Worm (Caenorhabditis elegans) whole organism, L4 larva: ENCODE measurements around the gene C17H12.10.
A peak's percentile ranks its signal among the peaks of the same experiment; 100 is the strongest.

Experiments
- D1046.2 ChIP-seq: fragments of 200-800 bp; sonication (Bioruptor generic); IDR thresholded peaks from 2 replicates; pipeline ENCODE4 v1.3.6; 2022; ENCODE audit warnings: missing genetic modification characterization, missing compliant biosample characterization
- F10B5.3 ChIP-seq: sonication (generic microtip); optimal IDR thresholded peaks from 2 replicates; lab custom pipeline; 2016; ENCODE audit warnings: mild to moderate bottlenecking, missing genetic modification characterization, missing compliant biosample characterization
- F37D6.2 ChIP-seq: sonication (generic microtip); optimal IDR thresholded peaks from 2 replicates; lab custom pipeline; 2016; ENCODE audit warnings: mild to moderate bottlenecking, missing genetic modification characterization, missing compliant biosample characterization
- F44E2.7 ChIP-seq: fragments of 200-800 bp; sonication (Bioruptor generic); IDR thresholded peaks from 2 replicates; pipeline ENCODE4 v2.1.2; 2022; ENCODE audit warnings: missing genetic modification characterization, missing compliant biosample characterization
- T26A8.4 ChIP-seq: fragments of 200-800 bp; sonication (Bioruptor generic); IDR thresholded peaks from 2 replicates; pipeline ENCODE4 v1.3.6; 2022; ENCODE audit warnings: missing genetic modification characterization, missing compliant biosample characterization
- Y48G9A.11 ChIP-seq: fragments of 200-800 bp; sonication (Bioruptor generic); IDR thresholded peaks from 2 replicates; pipeline ENCODE4 v1.3.6; 2022; ENCODE audit warnings: missing genetic modification reagents, missing genetic modification characterization, missing compliant biosample characterization
- Y5F2A.4 ChIP-seq: fragments of 200-800 bp; sonication (Bioruptor generic); optimal IDR thresholded peaks from 2 replicates; lab custom pipeline; 2018; ENCODE audit warnings: mild to moderate bottlenecking, missing genetic modification characterization, missing compliant biosample characterization
- Y75B8A.6 ChIP-seq: fragments of 200-800 bp; sonication (Bioruptor generic); IDR thresholded peaks from 2 replicates; pipeline ENCODE4 v1.3.6; 2022; ENCODE audit warnings: missing genetic modification reagents, missing genetic modification characterization, missing compliant biosample characterization
- ZK546.5 ChIP-seq, 2 experiments: sonication (generic microtip); optimal IDR thresholded peaks; 2 replicates each; lab custom pipeline; 2017; ENCODE audit warnings: missing biosample characterization in 2 of 2, missing genetic modification characterization in 2 of 2
- aha-1 ChIP-seq: fragments of 150-350 bp; peaks from one replicate; lab custom pipeline; 2014; ENCODE audit warnings: missing biosample characterization, missing genetic modification characterization
- ama-1 ChIP-seq: fragments of 150-350 bp; optimal IDR thresholded peaks from 2 replicates; lab custom pipeline; 2014; ENCODE audit warnings: inconsistent platforms, mixed read lengths
- arid-1 ChIP-seq: fragments of 200-800 bp; sonication (Bioruptor generic); conservative IDR thresholded peaks from 2 replicates; pipeline ENCODE4 v1.3.6; 2022; ENCODE audit warnings: missing genetic modification reagents, missing genetic modification characterization, missing compliant biosample characterization
- ceh-20 ChIP-seq: fragments of 200-800 bp; sonication (Bioruptor generic); IDR thresholded peaks from 2 replicates; pipeline ENCODE4 v1.3.6; 2022; ENCODE audit warnings: missing genetic modification reagents, missing genetic modification characterization, missing compliant biosample characterization
- ceh-62 ChIP-seq: sonication (generic microtip); optimal IDR thresholded peaks from 2 replicates; lab custom pipeline; 2017; ENCODE audit warnings: missing biosample characterization, missing genetic modification characterization
- ceh-82 ChIP-seq: sonication (generic microtip); optimal IDR thresholded peaks from 2 replicates; lab custom pipeline; 2017; ENCODE audit warnings: missing biosample characterization, missing genetic modification characterization
- cey-2 ChIP-seq: sonication (generic microtip); optimal IDR thresholded peaks from 3 replicates; lab custom pipeline; 2017; ENCODE audit warnings: missing genetic modification characterization, mild to moderate bottlenecking, missing compliant biosample characterization, antibody characterized with exemption, borderline replicate concordance; ENCODE audit not compliant: insufficient read depth
- ctbp-1 ChIP-seq: fragments of 200-800 bp; sonication (Bioruptor generic); IDR thresholded peaks from 2 replicates; pipeline ENCODE4 v1.3.6; 2022; ENCODE audit warnings: missing genetic modification reagents, missing genetic modification characterization, missing compliant biosample characterization
- daf-16 ChIP-seq, 3 experiments: sonication (generic microtip); optimal IDR thresholded peaks; 2 replicates each; lab custom pipeline; 2016 to 2017; ENCODE audit warnings: missing genetic modification characterization in 3 of 3, missing genetic modification reagents in 3 of 3, mild to moderate bottlenecking in 2 of 3, missing compliant biosample characterization in 2 of 3, missing biosample characterization in 1 of 3, moderate library complexity in 1 of 3
- dmd-6 ChIP-seq: fragments of 200-800 bp; sonication (Bioruptor generic); IDR thresholded peaks from 2 replicates; pipeline ENCODE4 v1.3.6; 2022; ENCODE audit warnings: missing genetic modification reagents, missing genetic modification characterization, missing compliant biosample characterization
- dve-1 ChIP-seq: sonication (generic microtip); optimal IDR thresholded peaks from 2 replicates; lab custom pipeline; 2017; ENCODE audit warnings: antibody characterized with exemption, mild to moderate bottlenecking, missing genetic modification characterization, missing compliant biosample characterization; ENCODE audit not compliant: insufficient read depth
- egl-43 ChIP-seq: fragments of 200-800 bp; sonication (Bioruptor generic); IDR thresholded peaks from 2 replicates; pipeline ENCODE4 v1.3.6; 2022; ENCODE audit warnings: missing genetic modification reagents, missing genetic modification characterization, missing compliant biosample characterization
- hif-1 ChIP-seq, 2 experiments: sonication (generic microtip); optimal IDR thresholded peaks; 2 replicates each; lab custom pipeline; 2016 to 2017; ENCODE audit warnings: missing compliant biosample characterization in 2 of 2, missing genetic modification characterization in 2 of 2, missing genetic modification reagents in 2 of 2, missing genotype in 2 of 2, mild to moderate bottlenecking in 1 of 2
- hlh-11 ChIP-seq: fragments of 200-800 bp; sonication (Bioruptor generic); optimal IDR thresholded peaks from 2 replicates; lab custom pipeline; 2018; ENCODE audit warnings: mild to moderate bottlenecking, missing genetic modification characterization, missing compliant biosample characterization
- hlh-30 ChIP-seq: sonication (generic microtip); optimal IDR thresholded peaks from 2 replicates; lab custom pipeline; 2017; ENCODE audit warnings: antibody characterized with exemption, mild to moderate bottlenecking, missing genetic modification characterization, missing compliant biosample characterization; ENCODE audit not compliant: insufficient read depth
- lin-1 ChIP-seq: fragments of 200-800 bp; sonication (Bioruptor generic); IDR thresholded peaks from 2 replicates; pipeline ENCODE4 v1.3.6; 2022; ENCODE audit warnings: missing genetic modification reagents, missing genetic modification characterization, missing compliant biosample characterization
- lin-13 ChIP-seq: fragments of 150-350 bp; optimal IDR thresholded peaks from 2 replicates; lab custom pipeline; 2014; ENCODE audit warnings: missing biosample characterization, missing genetic modification reagents, missing genetic modification characterization
- lin-38 ChIP-seq: fragments of 200-800 bp; sonication (Bioruptor generic); IDR thresholded peaks from 2 replicates; pipeline ENCODE4 v1.3.6; 2022; ENCODE audit warnings: missing genetic modification reagents, missing genetic modification characterization, missing compliant biosample characterization
- lir-3 ChIP-seq: sonication (generic microtip); optimal IDR thresholded peaks from 2 replicates; lab custom pipeline; 2016; ENCODE audit warnings: mild to moderate bottlenecking, missing genetic modification characterization, missing compliant biosample characterization
- lsy-2 ChIP-seq, 2 experiments: fragments of 150-350 bp in 1 of 2; sonication (generic microtip) in 1 of 2; optimal IDR thresholded peaks; 2 replicates each; lab custom pipeline; 2014 to 2017; ENCODE audit warnings: missing biosample characterization in 2 of 2, missing genetic modification characterization in 2 of 2
- mdl-1 ChIP-seq, 2 experiments: fragments of 150-350 bp in 1 of 2; sonication (generic microtip) in 1 of 2; optimal IDR thresholded peaks; 2 replicates each; lab custom pipeline; 2014 to 2017; ENCODE audit warnings: missing biosample characterization in 2 of 2, missing genetic modification characterization in 2 of 2
- mep-1 ChIP-seq: fragments of 150-350 bp; sonication (generic microtip); optimal IDR thresholded peaks from 3 replicates; lab custom pipeline; 2014; ENCODE audit warnings: missing biosample characterization, missing genetic modification characterization
- mes-2 ChIP-seq: sonication (generic microtip); optimal IDR thresholded peaks from 2 replicates; lab custom pipeline; 2016; ENCODE audit warnings: missing genotype, mild to moderate bottlenecking, missing genetic modification characterization, missing compliant biosample characterization; ENCODE audit not compliant: poor library complexity, severe bottlenecking
- mxl-3 ChIP-seq: fragments of 200-800 bp; sonication (Bioruptor generic); optimal IDR thresholded peaks from 2 replicates; lab custom pipeline; 2018; ENCODE audit warnings: mild to moderate bottlenecking, missing genetic modification characterization, missing compliant biosample characterization
- nhr-10 ChIP-seq: fragments of 150-350 bp; optimal IDR thresholded peaks from 2 replicates; lab custom pipeline; 2014; ENCODE audit warnings: missing biosample characterization, missing genetic modification characterization
- nhr-102 ChIP-seq: sonication (generic microtip); optimal IDR thresholded peaks from 2 replicates; lab custom pipeline; 2016; ENCODE audit warnings: mild to moderate bottlenecking, missing genetic modification characterization, moderate library complexity, missing compliant biosample characterization
- nhr-237 ChIP-seq: sonication (generic microtip); optimal IDR thresholded peaks from 2 replicates; lab custom pipeline; 2017; ENCODE audit warnings: missing biosample characterization, missing genetic modification characterization
- nhr-25 ChIP-seq: sonication (generic microtip); optimal IDR thresholded peaks from 2 replicates; lab custom pipeline; 2017; ENCODE audit warnings: missing genetic modification characterization, mild to moderate bottlenecking, missing compliant biosample characterization, antibody characterized with exemption, moderate library complexity, borderline replicate concordance; ENCODE audit not compliant: insufficient read depth
- nhr-28 ChIP-seq: fragments of 150-350 bp; optimal IDR thresholded peaks from 2 replicates; lab custom pipeline; 2014; ENCODE audit warnings: missing biosample characterization, missing genetic modification characterization
- nhr-42 ChIP-seq: fragments of 200-800 bp; sonication (Bioruptor generic); IDR thresholded peaks from 2 replicates; pipeline ENCODE4 v1.3.6; 2022; ENCODE audit warnings: missing genetic modification characterization, missing compliant biosample characterization
- nhr-6 ChIP-seq: fragments of 150-350 bp; optimal IDR thresholded peaks from 2 replicates; lab custom pipeline; 2014; ENCODE audit warnings: missing biosample characterization, missing genetic modification characterization
- pha-4 ChIP-seq, 2 experiments: fragments of 150-350 bp in 1 of 2; fragments of 200-800 bp in 1 of 2; sonication (Bioruptor generic) in 1 of 2; IDR thresholded peaks in 1 of 2; optimal IDR thresholded peaks in 1 of 2; 2 replicates each; pipeline versions ENCODE4 v1.3.6 to Lab custom; 2014 to 2022; ENCODE audit warnings: missing genetic modification characterization in 2 of 2, missing genetic modification reagents in 2 of 2, missing biosample characterization in 1 of 2, missing compliant biosample characterization in 1 of 2
- pqm-1 ChIP-seq: sonication (generic microtip); optimal IDR thresholded peaks from 2 replicates; lab custom pipeline; 2017; ENCODE audit warnings: missing biosample characterization, missing genetic modification characterization
- rbr-2 ChIP-seq: sonication (generic microtip); optimal IDR thresholded peaks from 2 replicates; lab custom pipeline; 2016; ENCODE audit warnings: missing genotype, missing genetic modification characterization, missing compliant biosample characterization
- saeg-2 ChIP-seq: fragments of 200-800 bp; sonication (Bioruptor generic); IDR thresholded peaks from 2 replicates; pipeline ENCODE4 v1.3.6; 2022; ENCODE audit warnings: missing genetic modification reagents, missing genetic modification characterization, missing compliant biosample characterization
- set-16 ChIP-seq: fragments of 200-800 bp; sonication (Bioruptor generic); IDR thresholded peaks from 2 replicates; pipeline ENCODE4 v1.3.6; 2022; ENCODE audit warnings: missing genetic modification reagents, missing genetic modification characterization, missing compliant biosample characterization
- tra-1 ChIP-seq: fragments of 200-800 bp; sonication (Bioruptor generic); IDR thresholded peaks from 2 replicates; pipeline ENCODE4 v1.3.6; 2022; ENCODE audit warnings: missing genetic modification reagents, missing genetic modification characterization, missing compliant biosample characterization
- unc-62 ChIP-seq, 3 experiments: fragments of 150-350 bp in 1 of 3; sonication (generic microtip); optimal IDR thresholded peaks in 2 of 3; peaks in 1 of 3; 1 replicate in 1 of 3; 2 replicates in 2 of 3; lab custom pipeline; 2014 to 2017; ENCODE audit warnings: missing biosample characterization in 3 of 3, missing genetic modification characterization in 3 of 3, missing genetic modification reagents in 3 of 3, missing genotype in 1 of 3
- ztf-7 ChIP-seq: fragments of 150-350 bp; optimal IDR thresholded peaks from 2 replicates; lab custom pipeline; 2014; ENCODE audit warnings: missing biosample characterization, missing genetic modification characterization

Gene C17H12.10

DNA sequence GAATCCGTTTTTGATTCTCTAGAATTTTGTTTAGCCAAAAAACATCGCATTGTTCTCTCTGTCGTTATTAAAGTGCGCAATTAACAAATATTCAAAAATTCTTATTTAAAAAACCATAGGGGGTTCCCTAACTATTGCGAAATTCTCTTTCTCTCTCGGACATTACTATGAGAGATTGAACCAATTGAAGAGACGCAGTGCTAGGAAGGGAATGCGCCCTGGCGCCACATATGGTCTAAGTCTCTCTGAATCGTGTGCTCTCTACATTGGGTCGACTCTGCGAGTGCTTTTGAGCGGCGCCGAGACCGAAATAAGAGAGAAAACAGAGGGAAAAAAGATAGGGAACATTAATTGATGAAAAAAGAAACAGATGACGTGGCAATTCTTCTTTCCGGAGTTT is 20.7 kb upstream of the C17H12.10 start:
- no peak for TF ChIP-seq nhr-10 (tag; lab: Kevin White, UChicago)
- TF ChIP-seq Y75B8A.6 (GFP tag; lab: Robert Waterston, UW): no peak
- peak; percentile 38 for TF ChIP-seq F37D6.2 (tag; lab: Kevin White, UChicago)
- TF ChIP-seq nhr-6 (tag; lab: Kevin White, UChicago): peak; percentile 13
- TF ChIP-seq mxl-3: peak; percentile 40
- TF ChIP-seq ztf-7 (tag; lab: Kevin White, UChicago): peak; percentile 12
- TF ChIP-seq lsy-2 (tag; optimal IDR thresholded peaks at IDR 0.05; lab: Kevin White, UChicago): peak in 1 of 2 experiments; percentile 76
- TF ChIP-seq ZK546.5 (tag; optimal IDR thresholded peaks at IDR 0.05; lab: Kevin White, UChicago): no peak
- TF ChIP-seq mdl-1 (tag; optimal IDR thresholded peaks at IDR 0.05; lab: Kevin White, UChicago): peak in 1 of 2 experiments; percentile 27
- peak; percentile 57; the same call in 1 of the 2 replicates for TF ChIP-seq tra-1 (GFP tag; lab: Robert Waterston, UW)
- peak; percentile 73 for TF ChIP-seq hlh-30
- TF ChIP-seq daf-16 (GFP tag; optimal IDR thresholded peaks at IDR 0.05; lab: Kevin White, UChicago): peak in 1 of 2 experiments; percentile 16
- TF ChIP-seq daf-16 (tag; optimal IDR thresholded peaks at IDR 0.05; lab: Kevin White, UChicago): peak; percentile 66
- peak in 1 of 2 experiments; percentile 49 for TF ChIP-seq hif-1 (tag; optimal IDR thresholded peaks at IDR 0.05; lab: Kevin White, UChicago)
- TF ChIP-seq T26A8.4 (GFP tag; lab: Robert Waterston, UW): peak; percentile 59
- TF ChIP-seq unc-62 (GFP tag; optimal IDR thresholded peaks at IDR 0.05 in 1 of 2; lab: Kevin White, UChicago): no peak
- no peak for TF ChIP-seq unc-62 (tag; optimal IDR thresholded peaks at IDR 0.05; lab: Kevin White, UChicago)
- no peak for TF ChIP-seq Y48G9A.11
- peak; percentile 5 for TF ChIP-seq pqm-1 (tag; lab: Kevin White, UChicago)
- TF ChIP-seq nhr-102 (tag; lab: Kevin White, UChicago): peak; percentile 18
- TF ChIP-seq dmd-6 (GFP tag; lab: Robert Waterston, UW): peak; percentile 68
- TF ChIP-seq rbr-2 (tag; lab: Kevin White, UChicago): peak; percentile 77
- TF ChIP-seq D1046.2 (GFP tag; lab: Robert Waterston, UW): no peak
- peak; percentile 64 for TF ChIP-seq pha-4 (GFP tag; IDR thresholded peaks at IDR 0.05; lab: Robert Waterston, UW)
- TF ChIP-seq pha-4 (tag; optimal IDR thresholded peaks at IDR 0.05; lab: Kevin White, UChicago): peak; percentile 62
- TF ChIP-seq lin-1: peak; percentile 78; the same call in 1 of the 2 replicates
- TF ChIP-seq nhr-25: peak; percentile 22
- TF ChIP-seq ceh-62 (tag; lab: Kevin White, UChicago): no peak
- peak; percentile 84 for TF ChIP-seq dve-1
- TF ChIP-seq saeg-2: no peak
- peak; percentile 48 for TF ChIP-seq set-16 (GFP tag; lab: Robert Waterston, UW)
- TF ChIP-seq lin-13: peak; percentile 37
- TF ChIP-seq mep-1 (tag; lab: Kevin White, UChicago): peak; percentile 85
- peak; percentile 68 for TF ChIP-seq mes-2 (tag; lab: Kevin White, UChicago)
- TF ChIP-seq cey-2 (tag; lab: Kevin White, UChicago): no peak
- peak; percentile 52 for TF ChIP-seq nhr-28 (tag; lab: Kevin White, UChicago)
- 0 out of 2 replicates have a peak, but pooled peaks have one; percentile 64 for TF ChIP-seq egl-43 (GFP tag; lab: Robert Waterston, UW)
- TF ChIP-seq ceh-82: no peak
- TF ChIP-seq F10B5.3 (tag; lab: Kevin White, UChicago): no peak
- TF ChIP-seq nhr-237: no peak
- no peak for TF ChIP-seq lir-3 (tag; lab: Kevin White, UChicago)
- TF ChIP-seq hlh-11 (tag; lab: Kevin White, UChicago): peak; percentile 90
- TF ChIP-seq arid-1 (GFP tag; lab: Robert Waterston, UW): peak; percentile 49; the same call in 1 of the 2 replicates
- TF ChIP-seq nhr-42 (GFP tag; lab: Robert Waterston, UW): no peak
- TF ChIP-seq ceh-20 (GFP tag; lab: Robert Waterston, UW): peak; percentile 54; the same call in 1 of the 2 replicates
- TF ChIP-seq F44E2.7: no peak
- TF ChIP-seq aha-1 (tag; lab: Kevin White, UChicago): peak; percentile 98
- peak; percentile 52 for TF ChIP-seq lin-38 (GFP tag; lab: Robert Waterston, UW)
- no peak for TF ChIP-seq Y5F2A.4 (GFP tag; lab: Kevin White, UChicago)
- peak; percentile 34 for TF ChIP-seq ama-1 (lab: Kevin White, UChicago)
- peak; percentile 47; the same call in 1 of the 2 replicates for TF ChIP-seq ctbp-1 (GFP tag; lab: Robert Waterston, UW)
